Fruit fly (Drosophila melanogaster) whole organism, embryonic: ENCODE results near the gene ImpE1.

ENCODE experiments used
- Abd-B ChIP-seq: fragments of 200-800 bp; sonication (Bioruptor generic); optimal IDR thresholded peaks from 2 replicates; lab custom pipeline; 2018; ENCODE audit warnings: missing biosample characterization, mild to moderate bottlenecking, missing genetic modification characterization, moderate library complexity
- B-H2 ChIP-seq: fragments of 200-800 bp; sonication (Bioruptor generic); optimal IDR thresholded peaks from 2 replicates; lab custom pipeline; 2018; ENCODE audit warnings: missing biosample characterization, mild to moderate bottlenecking, missing genetic modification characterization
- BEAF-32 ChIP-seq: fragments of 200-800 bp; sonication (Bioruptor generic); optimal IDR thresholded peaks from 3 replicates; lab custom pipeline; 2017; ENCODE audit warnings: missing biosample characterization, missing genetic modification characterization, mild to moderate bottlenecking, moderate library complexity, missing genetic modification reagents
- CG13123 ChIP-seq: fragments of 200-800 bp; sonication (Bioruptor generic); optimal IDR thresholded peaks from 2 replicates; lab custom pipeline; 2016; ENCODE audit warnings: missing biosample characterization, missing genetic modification characterization
- CG14014 ChIP-seq: fragments of 200-800 bp; sonication (Bioruptor generic); IDR thresholded peaks from 2 replicates; pipeline ENCODE4 v1.3.6; 2022; ENCODE audit warnings: missing biosample characterization, missing genetic modification characterization
- CG17359 ChIP-seq: fragments of 200-800 bp; sonication (Bioruptor generic); optimal IDR thresholded peaks from 3 replicates; lab custom pipeline; 2018; ENCODE audit warnings: missing biosample characterization, mild to moderate bottlenecking, missing genetic modification characterization, moderate library complexity
- CG2116 ChIP-seq: fragments of 200-800 bp; sonication (Bioruptor generic); optimal IDR thresholded peaks from 3 replicates; lab custom pipeline; 2018; ENCODE audit warnings: missing biosample characterization, mild to moderate bottlenecking, missing genetic modification characterization
- CG2120 ChIP-seq: fragments of 200-800 bp; sonication (Bioruptor generic); optimal IDR thresholded peaks from 3 replicates; lab custom pipeline; 2016; ENCODE audit warnings: missing biosample characterization, missing genetic modification characterization
- CG30020 ChIP-seq: fragments of 200-800 bp; optimal IDR thresholded peaks from 2 replicates; lab custom pipeline; 2019; ENCODE audit warnings: missing biosample characterization, mild to moderate bottlenecking, missing genetic modification characterization, moderate library complexity
- CG32532 ChIP-seq: fragments of 200-800 bp; sonication (Bioruptor generic); IDR thresholded peaks from 2 replicates; pipeline ENCODE4 v1.3.6; 2022; ENCODE audit warnings: missing biosample characterization, missing genetic modification characterization
- CG34376 ChIP-seq: fragments of 200-800 bp; sonication (Bioruptor generic); optimal IDR thresholded peaks from 2 replicates; lab custom pipeline; 2018; ENCODE audit warnings: missing biosample characterization, mild to moderate bottlenecking, missing genetic modification characterization
- CG4360 ChIP-seq: fragments of 200-800 bp; sonication (Bioruptor generic); IDR thresholded peaks from 2 replicates; pipeline ENCODE4 v1.3.6; 2022; ENCODE audit warnings: missing biosample characterization, missing genetic modification characterization
- CG6813 ChIP-seq: fragments of 200-800 bp; sonication (Bioruptor generic); optimal IDR thresholded peaks from 2 replicates; lab custom pipeline; 2017; ENCODE audit warnings: missing biosample characterization, missing genetic modification characterization, mild to moderate bottlenecking, moderate library complexity, missing genetic modification reagents
- CG8089 ChIP-seq: fragments of 200-800 bp; sonication (Bioruptor generic); optimal IDR thresholded peaks from 3 replicates; lab custom pipeline; 2016; ENCODE audit warnings: missing biosample characterization, missing genetic modification characterization
- CG8765 ChIP-seq: fragments of 200-800 bp; sonication (Bioruptor generic); IDR thresholded peaks from 2 replicates; pipeline ENCODE4 v1.3.6; 2022; ENCODE audit warnings: missing biosample characterization, missing genetic modification characterization
- CG8944 ChIP-seq: fragments of 200-800 bp; sonication (Bioruptor generic); optimal IDR thresholded peaks from 3 replicates; lab custom pipeline; 2016; ENCODE audit warnings: missing biosample characterization, missing genetic modification characterization
- CG9215 ChIP-seq: fragments of 200-800 bp; sonication (Bioruptor generic); IDR thresholded peaks from 2 replicates; pipeline ENCODE4 v1.3.6; 2022; ENCODE audit warnings: missing biosample characterization, missing genetic modification characterization
- Deaf1 ChIP-seq: fragments of 200-800 bp; optimal IDR thresholded peaks from 3 replicates; lab custom pipeline; 2019; ENCODE audit warnings: missing biosample characterization, mild to moderate bottlenecking, missing genetic modification characterization, moderate library complexity
- Dp ChIP-seq: fragments of 200-800 bp; sonication (Bioruptor generic); optimal IDR thresholded peaks from 2 replicates; lab custom pipeline; 2018; ENCODE audit warnings: missing biosample characterization, mild to moderate bottlenecking, missing genetic modification characterization, moderate library complexity
- Fer3 ChIP-seq: fragments of 200-800 bp; sonication (Bioruptor generic); optimal IDR thresholded peaks from 2 replicates; lab custom pipeline; 2018; ENCODE audit warnings: missing biosample characterization, mild to moderate bottlenecking, missing genetic modification characterization, moderate library complexity
- Hr51 ChIP-seq, 2 experiments: fragments of 200-800 bp; sonication (Bioruptor generic); optimal IDR thresholded peaks; 2 replicates in 1 of 2; 3 replicates in 1 of 2; lab custom pipeline; 2016 to 2018; ENCODE audit warnings: missing biosample characterization in 2 of 2, missing genetic modification characterization in 2 of 2, mild to moderate bottlenecking in 1 of 2, moderate library complexity in 1 of 2
- Lhr ChIP-seq: fragments of 200-800 bp; sonication (Bioruptor generic); optimal IDR thresholded peaks from 3 replicates; lab custom pipeline; 2017; ENCODE audit warnings: mild to moderate bottlenecking, missing biosample characterization, missing genetic modification reagents, missing genetic modification characterization
- MBD-R2 ChIP-seq: fragments of 200-800 bp; sonication (Bioruptor generic); IDR thresholded peaks from 2 replicates; pipeline ENCODE4 v1.3.6; 2022; ENCODE audit warnings: missing biosample characterization, missing genetic modification characterization
- MESR4 ChIP-seq: fragments of 200-800 bp; sonication (Bioruptor generic); optimal IDR thresholded peaks from 2 replicates; lab custom pipeline; 2018; ENCODE audit warnings: missing biosample characterization, mild to moderate bottlenecking, missing genetic modification characterization, moderate library complexity
- Med ChIP-seq: fragments of 200-800 bp; sonication (Bioruptor generic); peaks from one replicate; lab custom pipeline; 2016; ENCODE audit warnings: missing biosample characterization, missing genetic modification characterization, mild to moderate bottlenecking, inconsistent platforms, moderate library complexity
- Meics ChIP-seq: fragments of 200-800 bp; sonication (Bioruptor generic); optimal IDR thresholded peaks from 2 replicates; lab custom pipeline; 2017; ENCODE audit warnings: missing biosample characterization, mild to moderate bottlenecking, missing genetic modification characterization
- NK7.1 ChIP-seq: fragments of 200-800 bp; sonication (Bioruptor generic); optimal IDR thresholded peaks from 3 replicates; lab custom pipeline; 2016; ENCODE audit warnings: missing biosample characterization, missing genetic modification characterization
- PHDP ChIP-seq: fragments of 200-800 bp; sonication (Bioruptor generic); optimal IDR thresholded peaks from 3 replicates; lab custom pipeline; 2018; ENCODE audit warnings: missing biosample characterization, mild to moderate bottlenecking, missing genetic modification characterization, moderate library complexity
- Rfx ChIP-seq: fragments of 200-800 bp; sonication (Bioruptor generic); IDR thresholded peaks from 2 replicates; pipeline ENCODE4 v1.3.6; 2022; ENCODE audit warnings: missing biosample characterization, missing genetic modification characterization
- Rx ChIP-seq: fragments of 200-800 bp; sonication (Bioruptor generic); IDR thresholded peaks from 2 replicates; pipeline ENCODE4 v1.3.6; 2022; ENCODE audit warnings: missing biosample characterization, missing genetic modification characterization
- Sin3A ChIP-seq: fragments of >200 bp; optimal IDR thresholded peaks from 2 replicates; lab custom pipeline; 2018
- Taf1 ChIP-seq: fragments of 200-800 bp; sonication (Bioruptor generic); IDR thresholded peaks from 2 replicates; pipeline ENCODE4 v1.3.6; 2022; ENCODE audit warnings: missing biosample characterization, missing genetic modification characterization
- crp ChIP-seq, 2 experiments: fragments of 200-800 bp; sonication (Bioruptor generic); optimal IDR thresholded peaks; 2 replicates in 1 of 2; 3 replicates in 1 of 2; lab custom pipeline; 2017; ENCODE audit warnings: missing biosample characterization in 2 of 2, missing genetic modification characterization in 2 of 2, mild to moderate bottlenecking in 1 of 2, moderate library complexity in 1 of 2
- ftz-f1 ChIP-seq: fragments of 200-800 bp; sonication (Bioruptor generic); optimal IDR thresholded peaks from 2 replicates; lab custom pipeline; 2016; ENCODE audit warnings: missing biosample characterization, missing genetic modification characterization
- lab ChIP-seq: fragments of 200-800 bp; sonication (Bioruptor generic); optimal IDR thresholded peaks from 3 replicates; lab custom pipeline; 2017; ENCODE audit warnings: missing biosample characterization, missing genetic modification characterization, mild to moderate bottlenecking, moderate library complexity, missing genetic modification reagents
- lbe ChIP-seq: fragments of 200-800 bp; sonication (Bioruptor generic); optimal IDR thresholded peaks from 2 replicates; lab custom pipeline; 2016; ENCODE audit warnings: missing biosample characterization, mild to moderate bottlenecking, missing genetic modification characterization
- maf-S ChIP-seq: fragments of 200-800 bp; sonication (Bioruptor generic); optimal IDR thresholded peaks from 2 replicates; lab custom pipeline; 2016; ENCODE audit warnings: missing biosample characterization, missing genetic modification characterization
- nerfin-1 ChIP-seq: fragments of 200-800 bp; sonication (Bioruptor generic); optimal IDR thresholded peaks from 3 replicates; lab custom pipeline; 2019; ENCODE audit warnings: missing biosample characterization, mild to moderate bottlenecking, missing genetic modification characterization, moderate library complexity
- onecut ChIP-seq: fragments of 200-800 bp; sonication (Bioruptor generic); IDR thresholded peaks from 2 replicates; pipeline ENCODE4 v1.3.6; 2022; ENCODE audit warnings: missing biosample characterization, missing genetic modification characterization
- otp ChIP-seq: fragments of 200-800 bp; sonication (Bioruptor generic); IDR thresholded peaks from 3 replicates; pipeline ENCODE4, ENCODE4 v1.3.6; 2022; ENCODE audit warnings: missing biosample characterization, missing genetic modification characterization
- phol ChIP-seq: fragments of 200-800 bp; sonication (Bioruptor generic); optimal IDR thresholded peaks from 3 replicates; lab custom pipeline; 2018; ENCODE audit warnings: missing biosample characterization, mild to moderate bottlenecking, missing genetic modification characterization, moderate library complexity
- ranshi ChIP-seq: fragments of 200-800 bp; sonication (Bioruptor generic); IDR thresholded peaks from 2 replicates; pipeline ENCODE4 v1.3.6; 2022; ENCODE audit warnings: missing biosample characterization, missing genetic modification characterization
- sens ChIP-seq: fragments of 200-800 bp; sonication (Bioruptor generic); peaks from one replicate; lab custom pipeline; 2016; ENCODE audit warnings: missing biosample characterization, missing genetic modification characterization
- sr ChIP-seq: fragments of 200-800 bp; sonication (Bioruptor generic); IDR thresholded peaks from 3 replicates; pipeline ENCODE4 v1.3.6; 2022; ENCODE audit warnings: missing biosample characterization, missing genetic modification characterization
- stc ChIP-seq: fragments of 200-800 bp; sonication (Bioruptor generic); IDR thresholded peaks from 2 replicates; pipeline ENCODE4 v1.3.6; 2022; ENCODE audit warnings: missing biosample characterization, missing genetic modification characterization
- tin ChIP-seq: fragments of 200-800 bp; sonication (Bioruptor generic); optimal IDR thresholded peaks from 3 replicates; lab custom pipeline; 2016; ENCODE audit warnings: missing biosample characterization, missing genetic modification characterization
- unc-4 ChIP-seq: fragments of 200-800 bp; sonication (Bioruptor generic); IDR thresholded peaks from 2 replicates; pipeline ENCODE4 v1.3.6; 2022; ENCODE audit warnings: missing biosample characterization, missing genetic modification characterization; ENCODE audit not compliant: partially characterized antibody

ImpE1 gene

DNA sequence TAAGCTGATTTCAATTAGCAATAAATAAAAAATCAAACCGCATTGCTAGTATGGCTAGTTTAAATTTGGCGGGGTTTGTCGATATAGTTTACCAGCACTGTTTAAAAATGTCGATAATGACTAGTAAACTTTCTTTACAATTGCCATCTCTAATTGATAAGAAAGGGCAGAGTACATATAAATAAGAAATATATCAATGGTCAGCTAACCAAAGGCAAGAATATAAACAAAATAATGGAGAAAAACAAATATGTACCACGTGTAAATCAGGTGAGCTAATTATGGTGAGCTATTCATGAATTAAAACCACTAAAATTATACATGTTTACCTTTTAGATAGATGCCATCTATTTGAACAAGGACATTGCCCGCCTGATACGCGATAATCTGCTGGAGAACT is 33.3 kb upstream of the ImpE1 start, which contains the start of gene Pex2 (continued):
- peak; percentile 30 for TF ChIP-seq lab (GFP tag; lab: Kevin White, UChicago)
- TF ChIP-seq Rfx, result peak; percentile 23; the same call in 1 of the 2 replicates
- TF ChIP-seq MESR4 (GFP tag; lab: Kevin White, UChicago), result peak; percentile 28
- peak; percentile 91 for TF ChIP-seq phol (tag; lab: Kevin White, UChicago)
- TF ChIP-seq MBD-R2, result peak; percentile 39; the same call in 1 of the 2 replicates
- TF ChIP-seq Dp (GFP tag; lab: Kevin White, UChicago), result peak; percentile 98
- 0 out of 2 replicates have a peak, but pooled peaks have one; percentile 25 for TF ChIP-seq unc-4 (GFP tag; lab: Robert Waterston, UW)

dm6 chr3L:8340264-8341095 is 31.7 kb upstream of the ImpE1 start, which contains the start of the genes Prim1 and CG7083:
Gene Prim1 (plus strand): TSS chr3L:8340314.
Gene CG7083 (plus strand): TSS chr3L:8340785.
- TF ChIP-seq CG14014 (GFP tag; lab: Robert Waterston, UW) (no peak), Abd-B (GFP tag; lab: Kevin White, UChicago) (peak; percentile 50), Meics (peak; percentile 58), ftz-f1 (GFP tag; lab: Kevin White, UChicago) (peak; percentile 0), ranshi (GFP tag; lab: Robert Waterston, UW) (0 out of 2 replicates have a peak, but pooled peaks have one; percentile 41), CG32532 (peak; percentile 58; the same call in 1 of the 2 replicates), CG2120 (peak; percentile 78), nerfin-1 (peak; percentile 46), CG34376 (GFP tag; lab: Kevin White, UChicago) (peak; percentile 67), maf-S (GFP tag; lab: Kevin White, UChicago) (peak; percentile 39), CG17359 (peak; percentile 26), CG8089 (no peak), Hr51 (GFP tag; optimal IDR thresholded peaks at IDR 0.05; lab: Kevin White, UChicago) (peak; percentile 57 to 66), otp (0 out of 3 replicates have a peak, but pooled peaks have one; percentile 9), B-H2 (peak; percentile 55), CG6813 (peak; percentile 26), CG4360 (GFP tag; lab: Robert Waterston, UW) (no peak), NK7.1 (GFP tag; lab: Kevin White, UChicago) (peak; percentile 37), CG30020 (tag; lab: Kevin White, UChicago) (peak; percentile 35), Taf1 (GFP tag; lab: Robert Waterston, UW) (no peak), Fer3 (tag; lab: Kevin White, UChicago) (peak; percentile 32), CG9215 (GFP tag; lab: Robert Waterston, UW) (peak; percentile 27; the same call in 1 of the 2 replicates), stc (GFP tag; lab: Robert Waterston, UW) (peak; percentile 42; the same call in 1 of the 2 replicates), BEAF-32 (GFP tag; lab: Kevin White, UChicago) (peak; percentile 43), PHDP (peak; percentile 57), sens (GFP tag; lab: Kevin White, UChicago) (peak; percentile 93), sr (GFP tag; lab: Robert Waterston, UW) (no peak), CG8765 (no peak), Rfx (peak; percentile 51), lbe (GFP tag; lab: Kevin White, UChicago) (peak; percentile 46), CG8944 (GFP tag; lab: Kevin White, UChicago) (peak; percentile 33), Lhr (GFP tag; lab: Kevin White, UChicago) (peak; percentile 26), Med (GFP tag; lab: Kevin White, UChicago) (peak; percentile 94), CG13123 (peak; percentile 39), Deaf1 (tag; lab: Kevin White, UChicago) (no peak), onecut (GFP tag; lab: Robert Waterston, UW) (peak; percentile 24; the same call in 1 of the 2 replicates), tin (peak; percentile 65), CG2116 (GFP tag; lab: Kevin White, UChicago) (peak; percentile 67), Sin3A (peak; percentile 78), crp (GFP tag; optimal IDR thresholded peaks at IDR 0.05; lab: Kevin White, UChicago) (peak; percentile 93 to 97), Rx (GFP tag; lab: Robert Waterston, UW) (no peak)
